Fruit fly (Drosophila melanogaster) whole organism, embryonic: ENCODE data around the gene CG3632.
A peak's percentile ranks its signal among the peaks of the same experiment; 100 is the strongest.

Experiments used
- ATbp ChIP-seq: fragments of 200-800 bp; sonication (Bioruptor generic); optimal IDR thresholded peaks from 2 replicates; lab custom pipeline; 2017; ENCODE audit warnings: missing biosample characterization, mild to moderate bottlenecking, missing genetic modification characterization, missing genetic modification reagents
- B-H1 ChIP-seq: fragments of 200-800 bp; sonication (Bioruptor generic); IDR thresholded peaks from 3 replicates; pipeline ENCODE4 v1.3.6; 2022; ENCODE audit warnings: missing biosample characterization, missing genetic modification characterization
- Blimp-1 ChIP-seq: fragments of 200-800 bp; sonication (Bioruptor generic); optimal IDR thresholded peaks from 3 replicates; lab custom pipeline; 2018; ENCODE audit warnings: missing biosample characterization, missing genetic modification characterization, mild to moderate bottlenecking, moderate library complexity, missing genetic modification reagents
- CG10147 ChIP-seq: fragments of 200-800 bp; sonication (Bioruptor generic); optimal IDR thresholded peaks from 2 replicates; lab custom pipeline; 2019; ENCODE audit warnings: missing biosample characterization, mild to moderate bottlenecking, missing genetic modification characterization, moderate library complexity
- CG10321 ChIP-seq: fragments of 200-800 bp; sonication (Bioruptor generic); IDR thresholded peaks from 2 replicates; pipeline ENCODE4 v1.3.6; 2022; ENCODE audit warnings: missing biosample characterization, missing genetic modification characterization
- CG10431 ChIP-seq: fragments of 200-800 bp; sonication (Bioruptor generic); optimal IDR thresholded peaks from 3 replicates; lab custom pipeline; 2018; ENCODE audit warnings: missing biosample characterization, mild to moderate bottlenecking, missing genetic modification characterization
- CG10654 ChIP-seq: fragments of 200-800 bp; sonication (Bioruptor generic); optimal IDR thresholded peaks from 2 replicates; lab custom pipeline; 2016; ENCODE audit warnings: missing biosample characterization, missing genetic modification characterization
- CG11560 ChIP-seq: fragments of 200-800 bp; sonication (Bioruptor generic); IDR thresholded peaks from 3 replicates; pipeline ENCODE4 v1.3.6; 2022; ENCODE audit warnings: missing biosample characterization, missing genetic modification characterization
- CG12104 ChIP-seq: fragments of 200-800 bp; sonication (Bioruptor generic); optimal IDR thresholded peaks from 3 replicates; lab custom pipeline; 2016; ENCODE audit warnings: missing biosample characterization, missing genetic modification characterization
- CG14710 ChIP-seq: fragments of 200-800 bp; sonication (Bioruptor generic); optimal IDR thresholded peaks from 3 replicates; lab custom pipeline; 2019; ENCODE audit warnings: missing biosample characterization, mild to moderate bottlenecking, missing genetic modification characterization, moderate library complexity
- CG15073 ChIP-seq: fragments of 200-800 bp; sonication (Bioruptor generic); optimal IDR thresholded peaks from 2 replicates; lab custom pipeline; 2016; ENCODE audit warnings: missing biosample characterization, missing genetic modification characterization
- CG17612 ChIP-seq: fragments of 200-800 bp; sonication (Bioruptor generic); IDR thresholded peaks from 2 replicates; pipeline ENCODE4 v1.3.6; 2022; ENCODE audit warnings: missing biosample characterization, missing genetic modification characterization
- CG18011 ChIP-seq: fragments of 200-800 bp; sonication (Bioruptor generic); optimal IDR thresholded peaks from 2 replicates; lab custom pipeline; 2017; ENCODE audit warnings: missing biosample characterization, missing genetic modification characterization, mild to moderate bottlenecking, moderate library complexity, missing genotype
- CG18476 ChIP-seq: fragments of 200-800 bp; sonication (Bioruptor generic); optimal IDR thresholded peaks from 2 replicates; lab custom pipeline; 2016; ENCODE audit warnings: missing biosample characterization, mild to moderate bottlenecking, missing genetic modification characterization
- CG2116 ChIP-seq: fragments of 200-800 bp; sonication (Bioruptor generic); optimal IDR thresholded peaks from 3 replicates; lab custom pipeline; 2018; ENCODE audit warnings: missing biosample characterization, mild to moderate bottlenecking, missing genetic modification characterization
- CG2199 ChIP-seq: fragments of 200-800 bp; sonication (Bioruptor generic); IDR thresholded peaks from 3 replicates; pipeline ENCODE4 v1.3.6; 2022; ENCODE audit warnings: missing biosample characterization, missing genetic modification characterization
- CG2889 ChIP-seq: fragments of 200-800 bp; sonication (Bioruptor generic); IDR thresholded peaks from 3 replicates; pipeline ENCODE4 v1.3.6; 2022; ENCODE audit warnings: missing biosample characterization, missing genetic modification characterization
- CG32767 ChIP-seq: fragments of 200-800 bp; sonication (Bioruptor generic); IDR thresholded peaks from 2 replicates; pipeline ENCODE4 v1.3.6; 2022; ENCODE audit warnings: missing biosample characterization, missing genetic modification characterization
- CG3847 ChIP-seq: fragments of 200-800 bp; sonication (Bioruptor generic); IDR thresholded peaks from 2 replicates; pipeline ENCODE4 v1.3.6; 2022; ENCODE audit warnings: missing biosample characterization, missing genetic modification characterization
- CG3995 ChIP-seq: fragments of 200-800 bp; sonication (Bioruptor generic); optimal IDR thresholded peaks from 3 replicates; lab custom pipeline; 2016; ENCODE audit warnings: missing biosample characterization, missing genetic modification characterization
- CG4328 ChIP-seq: fragments of 200-800 bp; sonication (Bioruptor generic); optimal IDR thresholded peaks from 3 replicates; lab custom pipeline; 2017; ENCODE audit warnings: missing biosample characterization, missing genetic modification reagents, missing genetic modification characterization
- CG7372 ChIP-seq: fragments of 200-800 bp; sonication (Bioruptor generic); IDR thresholded peaks from 2 replicates; pipeline ENCODE4 v1.3.6; 2022; ENCODE audit warnings: missing biosample characterization, missing genetic modification characterization
- CG8290 ChIP-seq, 3 experiments: fragments of 200-800 bp; sonication (Bioruptor generic); optimal IDR thresholded peaks; 2 replicates each; lab custom pipeline; 2016 to 2019; ENCODE audit warnings: missing biosample characterization in 3 of 3, missing genetic modification characterization in 3 of 3, mild to moderate bottlenecking in 2 of 3, moderate library complexity in 1 of 3
- CG8765 ChIP-seq: fragments of 200-800 bp; sonication (Bioruptor generic); IDR thresholded peaks from 2 replicates; pipeline ENCODE4 v1.3.6; 2022; ENCODE audit warnings: missing biosample characterization, missing genetic modification characterization
- CG9876 ChIP-seq: fragments of 200-800 bp; sonication (Bioruptor generic); optimal IDR thresholded peaks from 2 replicates; lab custom pipeline; 2016; ENCODE audit warnings: missing biosample characterization, missing genetic modification characterization
- E2f1 ChIP-seq: fragments of 200-800 bp; sonication (Bioruptor generic); IDR thresholded peaks from 2 replicates; pipeline ENCODE4 v1.3.6; 2022; ENCODE audit warnings: missing biosample characterization, missing genetic modification characterization
- Hmx ChIP-seq: fragments of 200-800 bp; sonication (Bioruptor generic); optimal IDR thresholded peaks from 2 replicates; lab custom pipeline; 2016; ENCODE audit warnings: missing biosample characterization, missing genetic modification characterization
- Hr39 ChIP-seq: fragments of >200 bp; optimal IDR thresholded peaks from 2 replicates; lab custom pipeline; 2017
- Max ChIP-seq: fragments of 200-800 bp; sonication (Bioruptor generic); optimal IDR thresholded peaks from 2 replicates; lab custom pipeline; 2016; ENCODE audit warnings: missing biosample characterization, mild to moderate bottlenecking, missing genetic modification characterization
- NFAT ChIP-seq: fragments of 200-800 bp; sonication (Bioruptor generic); IDR thresholded peaks from 2 replicates; pipeline ENCODE4 v1.3.6; 2022; ENCODE audit warnings: missing biosample characterization, missing genetic modification characterization
- NK7.1 ChIP-seq: fragments of 200-800 bp; sonication (Bioruptor generic); optimal IDR thresholded peaks from 3 replicates; lab custom pipeline; 2016; ENCODE audit warnings: missing biosample characterization, missing genetic modification characterization
- Nf-YA ChIP-seq: fragments of 200-800 bp; sonication (Bioruptor generic); IDR thresholded peaks from 2 replicates; pipeline ENCODE4 v1.3.6; 2022; ENCODE audit warnings: missing biosample characterization, missing genetic modification characterization
- TFAM ChIP-seq: fragments of 200-800 bp; sonication (Bioruptor generic); optimal IDR thresholded peaks from 2 replicates; lab custom pipeline; 2017; ENCODE audit warnings: missing biosample characterization, missing genetic modification characterization, inconsistent platforms
- ac ChIP-seq: fragments of 200-800 bp; sonication (Bioruptor generic); optimal IDR thresholded peaks from 3 replicates; lab custom pipeline; 2017; ENCODE audit warnings: missing biosample characterization, mild to moderate bottlenecking, missing genetic modification characterization
- ash1 ChIP-seq: fragments of 200-800 bp; sonication (Bioruptor generic); optimal IDR thresholded peaks from 2 replicates; lab custom pipeline; 2018; ENCODE audit warnings: missing biosample characterization, mild to moderate bottlenecking, missing genetic modification characterization
- bsh ChIP-seq, 2 experiments: fragments of 200-800 bp; sonication (Bioruptor generic); optimal IDR thresholded peaks; 2 replicates each; lab custom pipeline; 2017 to 2018; ENCODE audit warnings: mild to moderate bottlenecking in 2 of 2, missing biosample characterization in 2 of 2, missing genetic modification characterization in 2 of 2, moderate library complexity in 1 of 2
- caup ChIP-seq: fragments of 200-800 bp; sonication (Bioruptor generic); optimal IDR thresholded peaks from 3 replicates; lab custom pipeline; 2017; ENCODE audit warnings: missing biosample characterization, mild to moderate bottlenecking, missing genetic modification characterization, moderate library complexity; ENCODE audit not compliant: severe bottlenecking
- croc ChIP-seq: fragments of 200-800 bp; sonication (Bioruptor generic); conservative IDR thresholded peaks from 3 replicates; pipeline ENCODE4 v1.3.6; 2022; ENCODE audit warnings: missing biosample characterization, missing genetic modification characterization
- dan ChIP-seq: fragments of 200-800 bp; sonication (Bioruptor generic); IDR thresholded peaks from 2 replicates; pipeline ENCODE4 v1.3.6; 2022; ENCODE audit warnings: missing biosample characterization, missing genetic modification characterization
- dmrt11E ChIP-seq: fragments of 200-800 bp; sonication (Bioruptor generic); optimal IDR thresholded peaks from 3 replicates; lab custom pipeline; 2018; ENCODE audit warnings: missing biosample characterization, mild to moderate bottlenecking, missing genetic modification characterization, moderate library complexity
- hkb ChIP-seq, 2 experiments: fragments of 200-800 bp in 1 of 2; fragments of >200 bp in 1 of 2; sonication (Bioruptor generic) in 1 of 2; IDR thresholded peaks in 1 of 2; optimal IDR thresholded peaks in 1 of 2; 2 replicates each; pipeline versions ENCODE4 v1.3.6 to Lab custom; 2017 to 2022; ENCODE audit warnings: missing biosample characterization in 1 of 2, missing genetic modification characterization in 1 of 2
- ind ChIP-seq: fragments of 200-800 bp; sonication (Bioruptor generic); optimal IDR thresholded peaks from 3 replicates; lab custom pipeline; 2016; ENCODE audit warnings: missing biosample characterization, missing genetic modification characterization
- jing ChIP-seq: fragments of 200-800 bp; sonication (Bioruptor generic); optimal IDR thresholded peaks from 2 replicates; lab custom pipeline; 2018; ENCODE audit warnings: missing biosample characterization, mild to moderate bottlenecking, missing genetic modification characterization
- luna ChIP-seq: fragments of 200-800 bp; sonication (Bioruptor generic); optimal IDR thresholded peaks from 2 replicates; lab custom pipeline; 2016; ENCODE audit warnings: missing biosample characterization, missing genetic modification characterization
- oc ChIP-seq: fragments of 200-800 bp; sonication (Bioruptor generic); optimal IDR thresholded peaks from 2 replicates; lab custom pipeline; 2018; ENCODE audit warnings: missing biosample characterization, mild to moderate bottlenecking, missing genetic modification characterization, moderate library complexity
- psq ChIP-seq: fragments of 200-800 bp; sonication (Bioruptor generic); optimal IDR thresholded peaks from 2 replicates; lab custom pipeline; 2017; ENCODE audit warnings: missing biosample characterization, missing genetic modification characterization
- stc ChIP-seq: fragments of 200-800 bp; sonication (Bioruptor generic); IDR thresholded peaks from 2 replicates; pipeline ENCODE4 v1.3.6; 2022; ENCODE audit warnings: missing biosample characterization, missing genetic modification characterization
- stwl ChIP-seq: fragments of 200-800 bp; sonication (Bioruptor generic); optimal IDR thresholded peaks from 3 replicates; lab custom pipeline; 2018; ENCODE audit warnings: missing biosample characterization, mild to moderate bottlenecking, missing genetic modification characterization, moderate library complexity
- wek ChIP-seq: fragments of 200-800 bp; sonication (Bioruptor generic); optimal IDR thresholded peaks from 3 replicates; lab custom pipeline; 2018; ENCODE audit warnings: missing biosample characterization, mild to moderate bottlenecking, missing genetic modification characterization, moderate library complexity
- zfh2 ChIP-seq: fragments of 200-800 bp; sonication (Bioruptor generic); optimal IDR thresholded peaks from 2 replicates; lab custom pipeline; 2016; ENCODE audit warnings: missing biosample characterization, missing genetic modification characterization

The CG3632 gene

DNA sequence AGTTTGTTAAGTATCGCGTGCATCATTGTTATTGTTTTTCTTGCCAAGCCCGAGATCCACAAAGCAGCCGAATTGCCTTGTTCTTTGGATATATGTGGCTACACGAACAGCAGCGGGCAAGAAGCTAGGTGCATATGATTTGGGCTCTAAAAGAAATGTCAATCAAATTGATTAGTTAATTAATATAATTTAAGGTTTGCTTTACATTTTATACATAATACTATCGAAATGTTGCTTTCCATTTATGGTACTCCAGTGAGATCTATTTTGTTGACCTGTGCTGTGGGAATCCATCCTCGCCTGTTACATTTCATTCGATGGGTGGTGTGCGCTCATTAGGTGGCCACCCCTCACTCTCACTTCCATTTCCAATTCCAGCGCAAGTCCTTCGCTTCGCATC lies 33.1 kb upstream of the CG3632 start (continued):
- TF ChIP-seq CG18476 (GFP tag; lab: Kevin White, UChicago) (peak; percentile 46), ATbp (GFP tag; lab: Kevin White, UChicago) (peak; percentile 72), CG12104 (peak; percentile 36), CG10431 (GFP tag; lab: Kevin White, UChicago) (no peak), CG17612 (GFP tag; lab: Robert Waterston, UW) (peak; percentile 28; the same call in 1 of the 2 replicates), CG18011 (peak; percentile 14), hkb (optimal IDR thresholded peaks at IDR 0.05; lab: Kevin White, UChicago) (no peak), hkb (GFP tag; IDR thresholded peaks at IDR 0.05; lab: Robert Waterston, UW) (peak; percentile 89), CG11560 (tag; lab: Robert Waterston, UW) (peak; percentile 44; the same call in 1 of the 3 replicates), CG7372 (GFP tag; lab: Robert Waterston, UW) (peak; percentile 51; the same call in 1 of the 2 replicates), CG2889 (peak; percentile 39; the same call in 1 of the 3 replicates), CG15073 (GFP tag; lab: Kevin White, UChicago) (peak; percentile 38), ash1 (GFP tag; lab: Kevin White, UChicago) (no peak), CG8765 (GFP tag; lab: Robert Waterston, UW) (peak; percentile 76), luna (GFP tag; lab: Kevin White, UChicago) (peak; percentile 26), B-H1 (peak; percentile 75), CG3995 (GFP tag; lab: Kevin White, UChicago) (no peak), oc (tag; lab: Kevin White, UChicago) (peak; percentile 74), CG8290 (GFP tag; optimal IDR thresholded peaks at IDR 0.05; lab: Kevin White, UChicago) (peak; percentile 75), CG8290 (tag; optimal IDR thresholded peaks at IDR 0.05; lab: Kevin White, UChicago) (peak in 1 of 2 experiments; percentile 86), dmrt11E (tag; lab: Kevin White, UChicago) (peak; percentile 86), bsh (GFP tag; optimal IDR thresholded peaks at IDR 0.05; lab: Kevin White, UChicago) (peak; percentile 12 to 89), CG2199 (0 out of 3 replicates have a peak, but pooled peaks have one; percentile 56), Max (GFP tag; lab: Kevin White, UChicago) (peak; percentile 76), ind (GFP tag; lab: Kevin White, UChicago) (peak; percentile 69), CG3847 (GFP tag; lab: Robert Waterston, UW) (peak; percentile 70), ac (GFP tag; lab: Kevin White, UChicago) (peak; percentile 38), NFAT (peak; percentile 41), TFAM (no peak), Hr39 (lab: Kevin White, UChicago) (no peak), Nf-YA (peak; percentile 71; the same call in 1 of the 2 replicates), CG9876 (peak; percentile 12), dan (GFP tag; lab: Robert Waterston, UW) (0 out of 2 replicates have a peak, but pooled peaks have one; percentile 39), CG10321 (GFP tag; lab: Robert Waterston, UW) (peak; percentile 29; the same call in 1 of the 2 replicates), croc (GFP tag; lab: Robert Waterston, UW) (peak; percentile 67), CG2116 (GFP tag; lab: Kevin White, UChicago) (peak; percentile 13), E2f1 (GFP tag; lab: Robert Waterston, UW) (peak; percentile 75), CG14710 (tag; lab: Kevin White, UChicago) (peak; percentile 77), wek (GFP tag; lab: Kevin White, UChicago) (peak; percentile 5), stc (GFP tag; lab: Robert Waterston, UW) (peak; percentile 68), Hmx (GFP tag; lab: Kevin White, UChicago) (no peak), Blimp-1 (peak; percentile 76), CG10147 (GFP tag; lab: Kevin White, UChicago) (peak; percentile 74), psq (no peak), jing (GFP tag; lab: Kevin White, UChicago) (peak; percentile 68), CG4328 (GFP tag; lab: Kevin White, UChicago) (peak; percentile 1), CG10654 (GFP tag; lab: Kevin White, UChicago) (peak; percentile 69), stwl (tag; lab: Kevin White, UChicago) (no peak), zfh2 (GFP tag; lab: Kevin White, UChicago) (peak; percentile 17), CG32767 (GFP tag; lab: Robert Waterston, UW) (peak; percentile 67; the same call in 1 of the 2 replicates), NK7.1 (GFP tag; lab: Kevin White, UChicago) (peak; percentile 1), caup (GFP tag; lab: Kevin White, UChicago) (peak; percentile 73)
